Fruit fly (Drosophila melanogaster) whole organism, pupa: ENCODE results near the gene Trpgamma.

Source experiments
- CG10348 ChIP-seq: fragments of 200-800 bp; sonication (Bioruptor generic); IDR thresholded peaks from 2 replicates; pipeline ENCODE4 v1.3.6; 2022; ENCODE audit warnings: missing biosample characterization, missing genetic modification characterization
- CG12605 ChIP-seq: fragments of 200-800 bp; sonication (Bioruptor generic); IDR thresholded peaks from 2 replicates; pipeline ENCODE4 v1.3.6; 2022; ENCODE audit warnings: missing biosample characterization, missing genetic modification characterization
- CG13204 ChIP-seq: fragments of 200-800 bp; sonication (Bioruptor generic); optimal IDR thresholded peaks from 2 replicates; lab custom pipeline; 2018; ENCODE audit warnings: missing biosample characterization, mild to moderate bottlenecking, missing genetic modification characterization, moderate library complexity
- CG14655 ChIP-seq: fragments of 200-800 bp; sonication (Bioruptor generic); optimal IDR thresholded peaks from 3 replicates; lab custom pipeline; 2017; ENCODE audit warnings: mild to moderate bottlenecking, missing biosample characterization, missing genetic modification reagents, missing genetic modification characterization
- CG15710 ChIP-seq: fragments of 200-800 bp; sonication (Bioruptor generic); optimal IDR thresholded peaks from 2 replicates; lab custom pipeline; 2018; ENCODE audit warnings: missing biosample characterization, mild to moderate bottlenecking, missing genetic modification characterization, moderate library complexity
- CG17806 ChIP-seq: fragments of 200-800 bp; sonication (Bioruptor generic); optimal IDR thresholded peaks from 2 replicates; lab custom pipeline; 2018; ENCODE audit warnings: missing biosample characterization, mild to moderate bottlenecking, missing genetic modification characterization, moderate library complexity
- CG32121 ChIP-seq: fragments of 200-800 bp; sonication (Bioruptor generic); IDR thresholded peaks from 2 replicates; pipeline ENCODE4 v1.3.6; 2022; ENCODE audit warnings: missing biosample characterization, missing genetic modification characterization
- CG34367 ChIP-seq: fragments of 200-800 bp; sonication (Bioruptor generic); optimal IDR thresholded peaks from 2 replicates; lab custom pipeline; 2018; ENCODE audit warnings: missing biosample characterization, mild to moderate bottlenecking, missing genetic modification characterization
- CG4496 ChIP-seq: fragments of 200-800 bp; sonication (Bioruptor generic); IDR thresholded peaks from 3 replicates; pipeline ENCODE4 v1.3.6; 2022; ENCODE audit warnings: missing biosample characterization, missing genetic modification characterization
- CG8159 ChIP-seq: fragments of 200-800 bp; sonication (Bioruptor generic); optimal IDR thresholded peaks from 3 replicates; lab custom pipeline; 2018; ENCODE audit warnings: missing biosample characterization, mild to moderate bottlenecking, missing genetic modification characterization, moderate library complexity
- CG8301 ChIP-seq: fragments of 200-800 bp; sonication (Bioruptor generic); optimal IDR thresholded peaks from 2 replicates; lab custom pipeline; 2018; ENCODE audit warnings: missing biosample characterization, mild to moderate bottlenecking, missing genetic modification characterization
- CG9948 ChIP-seq: fragments of 200-800 bp; sonication (Bioruptor generic); optimal IDR thresholded peaks from 2 replicates; lab custom pipeline; 2018; ENCODE audit warnings: missing biosample characterization, mild to moderate bottlenecking, missing genetic modification characterization, moderate library complexity
- D1 ChIP-seq: fragments of 200-800 bp; sonication (Bioruptor generic); optimal IDR thresholded peaks from 2 replicates; lab custom pipeline; 2018; ENCODE audit warnings: missing biosample characterization, mild to moderate bottlenecking, missing genetic modification characterization, moderate library complexity
- EcR ChIP-seq: fragments of 200-800 bp; sonication (Bioruptor generic); optimal IDR thresholded peaks from 3 replicates; lab custom pipeline; 2019; ENCODE audit warnings: missing biosample characterization, missing genetic modification characterization, mild to moderate bottlenecking, moderate library complexity, missing genetic modification reagents
- Ets98B ChIP-seq: fragments of 200-800 bp; sonication (Bioruptor generic); IDR thresholded peaks from 2 replicates; pipeline ENCODE4 v1.3.6; 2022; ENCODE audit warnings: missing biosample characterization, missing genetic modification characterization
- Pif1A ChIP-seq: fragments of 200-800 bp; sonication (Bioruptor generic); optimal IDR thresholded peaks from 3 replicates; lab custom pipeline; 2016; ENCODE audit warnings: missing biosample characterization, missing genetic modification characterization
- Pif1B ChIP-seq: fragments of 200-800 bp; sonication (Bioruptor generic); optimal IDR thresholded peaks from 3 replicates; lab custom pipeline; 2016; ENCODE audit warnings: missing biosample characterization, missing genetic modification characterization
- Snoo ChIP-seq: fragments of 200-800 bp; sonication (Bioruptor generic); optimal IDR thresholded peaks from 3 replicates; lab custom pipeline; 2017; ENCODE audit warnings: missing biosample characterization, mild to moderate bottlenecking, missing genetic modification characterization, inconsistent platforms
- fd96Ca ChIP-seq: fragments of 200-800 bp; sonication (Bioruptor generic); IDR thresholded peaks from 3 replicates; pipeline ENCODE4 v1.3.6; 2022; ENCODE audit warnings: missing biosample characterization, missing genetic modification characterization
- gl ChIP-seq: fragments of 200-800 bp; sonication (Bioruptor generic); optimal IDR thresholded peaks from 2 replicates; lab custom pipeline; 2018; ENCODE audit warnings: missing biosample characterization, mild to moderate bottlenecking, missing genetic modification characterization
- rn ChIP-seq: fragments of 200-800 bp; sonication (Bioruptor generic); IDR thresholded peaks from 2 replicates; pipeline ENCODE4 v1.3.6; 2022; ENCODE audit warnings: missing biosample characterization, missing genetic modification characterization

The Trpgamma gene

DNA sequence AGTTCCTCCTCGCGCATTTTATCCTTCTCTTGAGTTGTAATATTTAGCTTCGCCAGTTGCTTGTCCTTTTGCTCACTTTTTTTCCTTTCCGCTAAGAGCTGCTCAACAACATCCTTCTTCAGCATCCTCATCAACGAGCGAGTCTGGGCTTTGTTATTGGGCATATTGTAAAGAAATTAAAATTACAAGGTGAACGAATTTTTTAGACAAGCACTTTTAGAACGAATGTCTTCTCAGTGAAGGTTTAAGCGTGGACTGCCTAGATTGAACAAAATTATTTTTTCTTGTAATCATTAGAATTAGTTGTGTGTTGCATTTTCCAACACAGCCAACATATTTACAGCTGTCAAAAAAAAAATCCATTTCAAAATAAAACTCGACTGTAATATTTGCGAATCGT is 5.7 kb upstream of the Trpgamma start, which contains the start of gene CG33552:
CG33552 (plus strand) TSS at position 301 of the 400 bp plus-strand sequence.
- TF ChIP-seq CG17806 (tag; lab: Kevin White, UChicago): no peak
- TF ChIP-seq CG8301 (tag; lab: Kevin White, UChicago): no peak
- no peak for TF ChIP-seq CG12605 (GFP tag; lab: Robert Waterston, UW)
- no peak for TF ChIP-seq gl (tag; lab: Kevin White, UChicago)
- no peak for TF ChIP-seq Pif1A (GFP tag; lab: Kevin White, UChicago)
- TF ChIP-seq CG13204: no peak
- TF ChIP-seq CG14655 (GFP tag; lab: Kevin White, UChicago): no peak
- TF ChIP-seq D1 (tag; lab: Kevin White, UChicago): no peak
- TF ChIP-seq rn (GFP tag; lab: Robert Waterston, UW): no peak
- TF ChIP-seq CG9948 (tag; lab: Kevin White, UChicago): no peak
- no peak for TF ChIP-seq Snoo (tag; lab: Kevin White, UChicago)
- no peak for TF ChIP-seq CG15710 (tag; lab: Kevin White, UChicago)
- TF ChIP-seq CG34367 (tag; lab: Kevin White, UChicago): no peak
- no peak for TF ChIP-seq Ets98B (GFP tag; lab: Robert Waterston, UW)
- no peak for TF ChIP-seq fd96Ca

- TF ChIP-seq Pif1A (GFP tag; lab: Kevin White, UChicago) (no peak), EcR (peak; percentile 89), CG12605 (GFP tag; lab: Robert Waterston, UW) (peak; percentile 22; the same call in 1 of the 2 replicates), rn (GFP tag; lab: Robert Waterston, UW) (no peak), CG4496 (0 out of 3 replicates have a peak, but pooled peaks have one; percentile 41), gl (tag; lab: Kevin White, UChicago) (peak; percentile 26), fd96Ca (no peak), D1 (tag; lab: Kevin White, UChicago) (peak; percentile 1), CG8159 (tag; lab: Kevin White, UChicago) (peak; percentile 14), Ets98B (GFP tag; lab: Robert Waterston, UW) (no peak), CG32121 (GFP tag; lab: Robert Waterston, UW) (no peak)
- TF ChIP-seq, all 21 proteins: peak for 6
Measured at dm6 chr2L:16679817-16680683, 3.5 kb upstream of the Trpgamma start, which contains the start of the genes grp and squ. Gene grp, plus strand, starts transcription at chr2L:16680054. Gene squ, plus strand, starts transcription at chr2L:16680054.

dm6 chr2L:16679073-16679472 is 2.6 kb upstream of the Trpgamma start:
- TF ChIP-seq D1 (tag; lab: Kevin White, UChicago): no peak
- TF ChIP-seq Pif1A (GFP tag; lab: Kevin White, UChicago): no peak
- TF ChIP-seq CG15710 (tag; lab: Kevin White, UChicago): no peak
- no peak for TF ChIP-seq rn (GFP tag; lab: Robert Waterston, UW)
- no peak for TF ChIP-seq CG34367 (tag; lab: Kevin White, UChicago)
- no peak for TF ChIP-seq CG8159 (tag; lab: Kevin White, UChicago)
- TF ChIP-seq CG12605 (GFP tag; lab: Robert Waterston, UW): no peak
- TF ChIP-seq CG17806 (tag; lab: Kevin White, UChicago): no peak
- no peak for TF ChIP-seq CG8301 (tag; lab: Kevin White, UChicago)
- no peak for TF ChIP-seq CG9948 (tag; lab: Kevin White, UChicago)
- TF ChIP-seq CG32121 (GFP tag; lab: Robert Waterston, UW): no peak
- no peak for TF ChIP-seq Snoo (tag; lab: Kevin White, UChicago)
- TF ChIP-seq CG4496: no peak
- TF ChIP-seq Ets98B (GFP tag; lab: Robert Waterston, UW): no peak

DNA sequence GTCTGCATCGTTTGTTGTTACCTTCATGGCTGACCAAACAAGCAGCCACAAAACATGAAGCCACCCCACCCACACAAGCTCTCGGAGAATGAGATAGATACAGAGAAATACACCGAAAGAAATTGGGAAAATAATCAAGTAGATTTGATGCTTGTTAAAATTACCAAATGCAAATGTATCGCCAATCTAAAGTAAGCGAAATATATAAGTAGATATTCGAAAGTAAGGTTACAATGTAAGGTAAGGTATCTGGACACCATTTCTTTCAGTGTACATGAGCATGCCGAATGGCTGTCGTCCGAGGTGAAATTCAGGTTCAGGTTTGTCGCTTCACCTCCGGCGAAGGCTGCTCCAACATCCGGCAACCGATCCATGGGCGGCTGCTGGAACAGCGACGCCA is 4.2 kb downstream of the Trpgamma start:
- no peak for TF ChIP-seq Pif1B
- TF ChIP-seq CG34367 (tag; lab: Kevin White, UChicago): peak; percentile 39
- no peak for TF ChIP-seq Pif1A (GFP tag; lab: Kevin White, UChicago)
- TF ChIP-seq CG4496: peak; percentile 63
- peak; percentile 50 for TF ChIP-seq CG15710 (tag; lab: Kevin White, UChicago)
- no peak for TF ChIP-seq D1 (tag; lab: Kevin White, UChicago)
- peak; percentile 56 for TF ChIP-seq CG8159 (tag; lab: Kevin White, UChicago)
- TF ChIP-seq CG12605 (GFP tag; lab: Robert Waterston, UW): no peak
- TF ChIP-seq rn (GFP tag; lab: Robert Waterston, UW): no peak
- peak; percentile 55 for TF ChIP-seq CG8301 (tag; lab: Kevin White, UChicago)
- TF ChIP-seq fd96Ca: no peak
- peak; percentile 31; the same call in 1 of the 2 replicates for TF ChIP-seq CG10348 (GFP tag; lab: Robert Waterston, UW)
- TF ChIP-seq gl (tag; lab: Kevin White, UChicago): no peak
- peak; percentile 59 for TF ChIP-seq CG14655 (GFP tag; lab: Kevin White, UChicago)
- no peak for TF ChIP-seq Snoo (tag; lab: Kevin White, UChicago)
- TF ChIP-seq CG17806 (tag; lab: Kevin White, UChicago): peak; percentile 48
- TF ChIP-seq CG32121 (GFP tag; lab: Robert Waterston, UW): peak; percentile 32; the same call in 1 of the 2 replicates
- TF ChIP-seq EcR: no peak
- TF ChIP-seq CG13204: no peak
- no peak for TF ChIP-seq CG9948 (tag; lab: Kevin White, UChicago)
- peak; percentile 56 for TF ChIP-seq Ets98B (GFP tag; lab: Robert Waterston, UW)

- TF ChIP-seq CG34367 (tag; lab: Kevin White, UChicago): no peak
- TF ChIP-seq CG15710 (tag; lab: Kevin White, UChicago): no peak
- no peak for TF ChIP-seq Pif1A (GFP tag; lab: Kevin White, UChicago)
Measured at dm6 chr2L:16657467-16657866, 19.0 kb downstream of the Trpgamma start.
